Worm (Caenorhabditis elegans) whole organism, L2 larva: ENCODE results near the gene srd-28.

Experiments used
- F13H6.1 ChIP-seq: sonication (generic microtip); optimal IDR thresholded peaks from 2 replicates; lab custom pipeline; 2016; ENCODE audit warnings: missing genetic modification characterization, missing compliant biosample characterization
- ama-1 ChIP-seq: fragments of 150-350 bp; optimal IDR thresholded peaks from 2 replicates; lab custom pipeline; 2018; ENCODE audit warnings: inconsistent platforms
- fos-1 ChIP-seq: fragments of 150-350 bp; optimal IDR thresholded peaks from 2 replicates; lab custom pipeline; 2014; ENCODE audit warnings: missing biosample characterization, missing genetic modification characterization
- lin-11 ChIP-seq: fragments of 150-350 bp; sonication (generic microtip); optimal IDR thresholded peaks from 2 replicates; lab custom pipeline; 2014; ENCODE audit warnings: missing biosample characterization, missing genetic modification characterization, inconsistent platforms, mixed read lengths
- lin-39 ChIP-seq: fragments of 150-350 bp; optimal IDR thresholded peaks from 2 replicates; lab custom pipeline; 2014; ENCODE audit warnings: missing biosample characterization, missing genetic modification reagents, missing genetic modification characterization
- nhr-11 ChIP-seq: fragments of 150-350 bp; optimal IDR thresholded peaks from 2 replicates; lab custom pipeline; 2014; ENCODE audit warnings: missing biosample characterization, missing genetic modification characterization
- skn-1 ChIP-seq: sonication (generic microtip); optimal IDR thresholded peaks from 2 replicates; lab custom pipeline; 2017; ENCODE audit warnings: missing biosample characterization, missing genetic modification characterization
- snpc-4 ChIP-seq: fragments of 150-350 bp; optimal IDR thresholded peaks from 2 replicates; lab custom pipeline; 2014; ENCODE audit warnings: missing biosample characterization, missing genetic modification characterization
- unc-62 ChIP-seq: fragments of 150-350 bp; optimal IDR thresholded peaks from 2 replicates; lab custom pipeline; 2014; ENCODE audit warnings: missing biosample characterization, missing genetic modification reagents, missing genetic modification characterization

ce11 chrV:15238552-15238951, 11.9 kb upstream of the srd-28 start, which contains the start of gene srw-12:
- no peak for TF ChIP-seq nhr-11
- TF ChIP-seq unc-62 (GFP tag; lab: Kevin White, UChicago), result no peak
- no peak for TF ChIP-seq F13H6.1 (tag; lab: Kevin White, UChicago)
- TF ChIP-seq skn-1 (tag; lab: Kevin White, UChicago), result no peak
- no peak for TF ChIP-seq ama-1
- no peak for TF ChIP-seq snpc-4
- TF ChIP-seq fos-1 (tag; lab: Kevin White, UChicago), result no peak
- TF ChIP-seq lin-11 (tag; lab: Kevin White, UChicago), result no peak
- no peak for TF ChIP-seq lin-39 (tag; lab: Kevin White, UChicago)
